Worm (Caenorhabditis elegans): ENCODE measurements around the gene F55B11.5.

Gene F55B11.5

ce11 chrIV:14466048-14466447, 38.6 kb downstream of the F55B11.5 start:
- TF ChIP-seq ceh-43 (GFP tag; optimal IDR thresholded peaks at IDR 0.05) (no peak), ceh-83 (GFP tag; optimal IDR thresholded peaks at IDR 0.05) (no peak), lsy-2 (tag; optimal IDR thresholded peaks at IDR 0.05) (no peak), nhr-237 (tag; optimal IDR thresholded peaks at IDR 0.05) (no peak), ceh-39 (tag; optimal IDR thresholded peaks at IDR 0.05) (no peak), unc-120 (tag; optimal IDR thresholded peaks at IDR 0.05; ENCODE audit: poor library complexity, severe bottlenecking) (no peak), hlh-1 (tag; optimal IDR thresholded peaks at IDR 0.05) (no peak), ces-1 (GFP tag; optimal IDR thresholded peaks at IDR 0.05) (no peak)

DNA sequence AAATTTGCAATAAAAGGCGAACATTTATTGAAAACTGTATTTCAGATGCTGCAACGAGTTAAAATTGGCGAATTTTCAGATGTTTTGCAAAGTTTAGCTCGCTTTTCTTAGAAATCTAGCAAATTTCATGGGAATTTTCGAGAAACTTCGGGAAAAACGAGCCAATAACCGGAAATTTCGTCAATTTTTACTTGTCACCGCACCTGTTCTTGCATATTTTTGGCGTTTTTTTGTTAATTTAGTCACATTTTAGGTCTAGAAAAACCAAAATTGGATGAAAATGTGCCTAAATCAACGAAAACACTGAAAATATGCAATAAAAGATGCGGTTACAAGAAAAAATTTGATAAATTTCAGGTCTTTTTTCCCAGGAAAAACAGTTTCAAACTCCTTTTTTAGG, 39.3 kb downstream of the F55B11.5 start:
- no peak for TF ChIP-seq flh-1 (GFP tag; optimal IDR thresholded peaks at IDR 0.05)
- TF ChIP-seq lin-32 (GFP tag; optimal IDR thresholded peaks at IDR 0.05) = no peak
- TF ChIP-seq unc-62 (GFP tag; optimal IDR thresholded peaks at IDR 0.05) = no peak
- no peak for TF ChIP-seq nhr-2 (tag; optimal IDR thresholded peaks at IDR 0.05)
- TF ChIP-seq mab-5 (tag; optimal IDR thresholded peaks at IDR 0.05) = no peak
- no peak for TF ChIP-seq ham-2 (GFP tag; optimal IDR thresholded peaks at IDR 0.05)

DNA sequence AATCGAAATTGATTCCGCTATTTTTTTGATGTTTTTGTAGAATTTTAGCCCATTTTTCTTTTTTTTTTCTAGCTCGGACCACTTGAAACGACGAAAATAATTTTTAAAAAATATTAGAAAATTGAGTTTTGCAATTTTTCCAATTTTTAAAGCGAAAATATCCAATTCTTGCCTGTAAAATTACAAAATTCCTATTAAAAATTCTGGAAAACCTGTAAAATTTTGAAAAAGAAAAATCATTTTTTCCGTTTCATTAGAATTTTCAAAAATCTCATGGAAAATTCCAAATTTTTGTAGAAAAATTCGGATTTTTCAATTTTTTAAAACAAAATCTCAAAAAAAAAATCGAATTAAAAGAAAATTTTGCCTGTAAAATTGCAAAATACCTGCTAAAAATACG, 41.5 kb downstream of the F55B11.5 start:
- TF ChIP-seq hlh-1 (tag; optimal IDR thresholded peaks at IDR 0.05) = no peak
- TF ChIP-seq sem-2 (GFP tag; optimal IDR thresholded peaks at IDR 0.05) = no peak
- TF ChIP-seq mab-5 (tag; optimal IDR thresholded peaks at IDR 0.05) = no peak
- TF ChIP-seq mep-1 (tag; optimal IDR thresholded peaks at IDR 0.05) = no peak
- TF ChIP-seq sptf-1 (tag; optimal IDR thresholded peaks at IDR 0.05) = no peak
- no peak for TF ChIP-seq zip-8 (tag; optimal IDR thresholded peaks at IDR 0.05)
- TF ChIP-seq tbx-8 (GFP tag; optimal IDR thresholded peaks at IDR 0.05) = no peak
- no peak for TF ChIP-seq nhr-237 (tag; optimal IDR thresholded peaks at IDR 0.05)
- TF ChIP-seq ceh-43 (GFP tag; optimal IDR thresholded peaks at IDR 0.05) = no peak
- no peak for TF ChIP-seq drap-1 (GFP tag; optimal IDR thresholded peaks at IDR 0.05)
- no peak for TF ChIP-seq nhr-2 (tag; optimal IDR thresholded peaks at IDR 0.05)
- no peak for TF ChIP-seq snpc-4 (tag; optimal IDR thresholded peaks at IDR 0.05)
